Fruit fly (Drosophila melanogaster) Kc167 (cell line): ENCODE measurements around the gene THADA.

ENCODE experiments used
- Sin3A ChIP-seq: fragments of >200 bp; optimal IDR thresholded peaks from 2 replicates; lab custom pipeline; 2018; ENCODE audit warnings: missing external identifiers
- h ChIP-seq: fragments of >200 bp; optimal IDR thresholded peaks from 3 replicates; lab custom pipeline; 2018; ENCODE audit warnings: missing external identifiers
- insv ChIP-seq: fragments of >200 bp; optimal IDR thresholded peaks from 3 replicates; lab custom pipeline; 2018; ENCODE audit warnings: missing external identifiers
- psq ChIP-seq: fragments of >200 bp; optimal IDR thresholded peaks from 2 replicates; lab custom pipeline; 2017; ENCODE audit warnings: missing external identifiers
- ttk ChIP-seq: sonication (Bioruptor generic); optimal IDR thresholded peaks from 2 replicates; lab custom pipeline; 2017; ENCODE audit warnings: missing external identifiers

DNA sequence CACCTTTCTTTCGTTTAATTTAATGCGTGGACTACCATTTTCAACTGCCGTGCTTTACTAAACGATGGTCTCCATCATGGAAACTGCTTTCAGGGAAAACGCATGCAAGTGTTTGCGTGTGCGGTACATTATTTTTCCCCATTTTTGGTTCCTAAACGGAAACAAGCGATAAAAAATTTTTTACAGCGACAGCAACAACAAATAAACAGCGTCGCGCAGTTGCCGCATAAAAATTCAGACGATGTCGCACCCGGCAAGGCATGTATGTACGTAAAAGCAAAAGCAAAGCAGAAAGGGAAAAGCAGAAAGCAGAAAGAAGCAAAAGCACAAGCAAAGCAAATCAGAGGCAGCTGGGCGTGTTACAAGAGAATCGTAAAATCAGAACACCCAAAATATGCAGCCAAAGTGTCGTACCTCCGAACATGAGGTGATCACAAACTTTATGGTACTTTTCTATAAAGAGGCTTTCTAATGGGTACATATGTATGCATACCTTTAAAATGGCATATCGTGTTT lies 19.7 kb downstream of the THADA start:
- TF ChIP-seq insv (lab: Kevin White, UChicago) (no peak), h (lab: Kevin White, UChicago) (no peak), ttk (no peak), psq (lab: Kevin White, UChicago) (no peak), Sin3A (lab: Kevin White, UChicago) (no peak)
